Fruit fly (Drosophila melanogaster): ENCODE results near the gene YL-1.

YL-1 gene

dm6 chr2L:10967257-10968008 is 2.8 kb upstream of the YL-1 start (continued):
- no peak for TF ChIP-seq pan (optimal IDR thresholded peaks at IDR 0.05)
- no peak for TF ChIP-seq pan (GFP tag; optimal IDR thresholded peaks at IDR 0.05 in 1 of 2, IDR thresholded peaks at IDR 0.05 in 1 of 2)
- TF ChIP-seq CG17568 (GFP tag; optimal IDR thresholded peaks at IDR 0.05): no peak
- TF ChIP-seq CG10147 (GFP tag; optimal IDR thresholded peaks at IDR 0.05): no peak
- TF ChIP-seq fd64A (GFP tag; optimal IDR thresholded peaks at IDR 0.05): no peak
- no peak for TF ChIP-seq CG5245 (GFP tag; optimal IDR thresholded peaks at IDR 0.05)
- TF ChIP-seq h (optimal IDR thresholded peaks at IDR 0.05): no peak
- no peak for TF ChIP-seq pita (GFP tag; optimal IDR thresholded peaks at IDR 0.05)
- no peak for TF ChIP-seq CG9932 (GFP tag; IDR thresholded peaks at IDR 0.05)
- no peak for TF ChIP-seq fd102C (GFP tag; optimal IDR thresholded peaks at IDR 0.05)
- TF ChIP-seq vfl (GFP tag; optimal IDR thresholded peaks at IDR 0.05): no peak
- TF ChIP-seq z (GFP tag; IDR thresholded peaks at IDR 0.05): 0 out of 3 replicates have a peak, but pooled peaks have one; percentile 34
- TF ChIP-seq Hr3 (GFP tag; optimal IDR thresholded peaks at IDR 0.05): no peak
- TF ChIP-seq Side (GFP tag; optimal IDR thresholded peaks at IDR 0.05): peak; percentile 18
- no peak for TF ChIP-seq jigr1 (GFP tag; IDR thresholded peaks at IDR 0.05)
- no peak for TF ChIP-seq CG4424 (GFP tag; optimal IDR thresholded peaks at IDR 0.05)
- no peak for TF ChIP-seq HmgD (GFP tag; optimal IDR thresholded peaks at IDR 0.05)
- TF ChIP-seq CG15514 (GFP tag; optimal IDR thresholded peaks at IDR 0.05): peak; percentile 5
- no peak for TF ChIP-seq CG9797 (GFP tag; optimal IDR thresholded peaks at IDR 0.05)
- TF ChIP-seq CG3281 (GFP tag; optimal IDR thresholded peaks at IDR 0.05): no peak
- peak; percentile 34 for TF ChIP-seq Xbp1 (GFP tag; optimal IDR thresholded peaks at IDR 0.05)
- peak; percentile 95 for TF ChIP-seq nom (GFP tag; optimal IDR thresholded peaks at IDR 0.05)
- TF ChIP-seq CG17385 (GFP tag; optimal IDR thresholded peaks at IDR 0.05): peak; percentile 8
- no peak for TF ChIP-seq pros (GFP tag; optimal IDR thresholded peaks at IDR 0.05)
- no peak for TF ChIP-seq br (optimal IDR thresholded peaks at IDR 0.05)
- TF ChIP-seq CG32532 (GFP tag; IDR thresholded peaks at IDR 0.05): no peak
- TF ChIP-seq unpg (GFP tag; optimal IDR thresholded peaks at IDR 0.05): no peak
- TF ChIP-seq abd-A (tag; optimal IDR thresholded peaks at IDR 0.05): peak; percentile 70
- TF ChIP-seq peb (GFP tag; IDR thresholded peaks at IDR 0.05): no peak
- no peak for TF ChIP-seq CG12942 (GFP tag; optimal IDR thresholded peaks at IDR 0.05)
- no peak for TF ChIP-seq CG11085 (GFP tag; IDR thresholded peaks at IDR 0.05)
- TF ChIP-seq trh (GFP tag; optimal IDR thresholded peaks at IDR 0.05): no peak
- TF ChIP-seq Antp (GFP tag; optimal IDR thresholded peaks at IDR 0.05): peak; percentile 11
- TF ChIP-seq Nf-YB (GFP tag; optimal IDR thresholded peaks at IDR 0.05): peak; percentile 89
- no peak for TF ChIP-seq CG7357 (GFP tag; IDR thresholded peaks at IDR 0.05)
- no peak for TF ChIP-seq CG6654 (GFP tag; optimal IDR thresholded peaks at IDR 0.05)
- peak; percentile 63 for TF ChIP-seq ftz-f1 (GFP tag; optimal IDR thresholded peaks at IDR 0.05)
- TF ChIP-seq Fer1 (GFP tag; optimal IDR thresholded peaks at IDR 0.05): no peak
- TF ChIP-seq vnd (GFP tag; IDR thresholded peaks at IDR 0.05; ENCODE audit: partially characterized antibody): no peak
- TF ChIP-seq Poxn (GFP tag; IDR thresholded peaks at IDR 0.05): no peak
- TF ChIP-seq HLH4C (GFP tag; IDR thresholded peaks at IDR 0.05; ENCODE audit: partially characterized antibody): 0 out of 3 replicates have a peak, but pooled peaks have one; percentile 37
- no peak for TF ChIP-seq CG17802 (tag; optimal IDR thresholded peaks at IDR 0.05)
- peak; percentile 30; the same call in 1 of the 2 replicates for TF ChIP-seq bowl (GFP tag; IDR thresholded peaks at IDR 0.05)
- peak; percentile 46 for TF ChIP-seq kah (GFP tag; optimal IDR thresholded peaks at IDR 0.05)
- TF ChIP-seq seq (GFP tag; IDR thresholded peaks at IDR 0.05): no peak
- no peak for TF ChIP-seq GATAe (GFP tag; conservative IDR thresholded peaks at IDR 0.05)
- no peak for TF ChIP-seq toy (GFP tag; IDR thresholded peaks at IDR 0.05)
- TF ChIP-seq CG2202 (tag; optimal IDR thresholded peaks at IDR 0.05): no peak
- TF ChIP-seq E2f2 (GFP tag; IDR thresholded peaks at IDR 0.05): no peak
- no peak for TF ChIP-seq ase (GFP tag; IDR thresholded peaks at IDR 0.05)
- no peak for TF ChIP-seq Jarid2 (GFP tag; optimal IDR thresholded peaks at IDR 0.05)
